Fruit fly (Drosophila melanogaster) S2 (cell line): ENCODE data around the gene CG18304.
A peak's percentile ranks its signal among the peaks of the same experiment; 100 is the strongest.

Experiments used
- CG8478 ChIP-seq: fragments of >200 bp; optimal IDR thresholded peaks from 2 replicates; lab custom pipeline; 2018
- CTCF ChIP-seq, 2 experiments: fragments of >200 bp; optimal IDR thresholded peaks; 2 replicates each; lab custom pipeline; 2018

- TF ChIP-seq CG8478 (lab: Kevin White, UChicago), result no peak
- peak; percentile 50 for TF ChIP-seq CTCF (optimal IDR thresholded peaks at IDR 0.05; lab: Kevin White, UChicago)
Measured at dm6 chr2L:6968013-6968517, 25.5 kb upstream of the CG18304 start.
